Fruit fly (Drosophila melanogaster) whole organism, wandering third instar larva: Measurements from ENCODE around the gene CG33325.

ENCODE experiments used
- HLH106 ChIP-seq: fragments of 200-800 bp; optimal IDR thresholded peaks from 3 replicates; lab custom pipeline; 2019; ENCODE audit warnings: missing biosample characterization, mild to moderate bottlenecking, missing genetic modification characterization, moderate library complexity
- Hr83 ChIP-seq: fragments of 200-300 bp; sonication (Bioruptor generic); optimal IDR thresholded peaks from 2 replicates; lab custom pipeline; 2016; ENCODE audit warnings: missing biosample characterization, mild to moderate bottlenecking, missing genetic modification characterization, moderate library complexity; ENCODE audit not compliant: poor library complexity, severe bottlenecking
- Myc ChIP-seq: fragments of >200 bp; optimal IDR thresholded peaks from 2 replicates; lab custom pipeline; 2017
- OdsH ChIP-seq: fragments of 200-800 bp; sonication (Bioruptor generic); optimal IDR thresholded peaks from 2 replicates; lab custom pipeline; 2016; ENCODE audit warnings: missing biosample characterization, mild to moderate bottlenecking, missing genetic modification characterization
- fru ChIP-seq: fragments of 200-800 bp; sonication (Bioruptor generic); optimal IDR thresholded peaks from 3 replicates; lab custom pipeline; 2016; ENCODE audit warnings: missing biosample characterization, mild to moderate bottlenecking, missing genetic modification characterization
- h ChIP-seq: fragments of 200-800 bp; sonication (Bioruptor generic); optimal IDR thresholded peaks from 3 replicates; lab custom pipeline; 2016; ENCODE audit warnings: missing biosample characterization, mild to moderate bottlenecking, missing genetic modification characterization
- pan ChIP-seq: fragments of >200 bp; optimal IDR thresholded peaks from 2 replicates; lab custom pipeline; 2017
- rgr ChIP-seq: fragments of 200-800 bp; sonication (Bioruptor generic); optimal IDR thresholded peaks from 3 replicates; lab custom pipeline; 2016; ENCODE audit warnings: missing biosample characterization, mild to moderate bottlenecking, missing genetic modification characterization
- usp ChIP-seq: fragments of >200 bp; optimal IDR thresholded peaks from 2 replicates; lab custom pipeline; 2017; ENCODE audit warnings: missing biosample characterization, missing genetic modification characterization

DNA sequence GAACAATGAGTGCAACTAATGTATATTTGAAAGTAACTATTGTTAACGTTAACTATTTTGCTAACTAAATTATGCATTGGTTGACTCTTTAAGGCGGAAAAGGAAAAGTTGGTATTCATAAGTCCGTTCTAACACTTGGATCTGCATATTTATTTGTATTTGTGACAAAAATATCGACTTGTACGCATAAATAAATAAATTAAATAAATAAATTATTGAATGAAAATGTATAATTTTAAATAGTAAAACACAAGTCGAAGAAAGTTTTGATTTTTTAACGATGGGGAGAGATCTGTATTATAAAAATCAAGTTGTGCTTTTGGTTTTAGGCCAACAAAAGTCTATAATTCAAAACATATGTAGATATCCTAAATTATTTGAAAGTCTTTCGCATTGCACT, 12.3 kb downstream of the CG33325 start, which contains the start of gene CG8036:
- TF ChIP-seq pan (no peak), OdsH (GFP tag; lab: Kevin White, UChicago) (no peak), fru (no peak), rgr (no peak), h (GFP tag; lab: Kevin White, UChicago) (no peak), Myc (no peak), HLH106 (tag; lab: Kevin White, UChicago) (no peak), Hr83 (GFP tag; lab: Kevin White, UChicago) (no peak), usp (GFP tag; lab: Kevin White, UChicago) (no peak)
